Comparison of ENCODE assay signal across 3 fruit fly cellular contexts in the genomic region with DNA sequence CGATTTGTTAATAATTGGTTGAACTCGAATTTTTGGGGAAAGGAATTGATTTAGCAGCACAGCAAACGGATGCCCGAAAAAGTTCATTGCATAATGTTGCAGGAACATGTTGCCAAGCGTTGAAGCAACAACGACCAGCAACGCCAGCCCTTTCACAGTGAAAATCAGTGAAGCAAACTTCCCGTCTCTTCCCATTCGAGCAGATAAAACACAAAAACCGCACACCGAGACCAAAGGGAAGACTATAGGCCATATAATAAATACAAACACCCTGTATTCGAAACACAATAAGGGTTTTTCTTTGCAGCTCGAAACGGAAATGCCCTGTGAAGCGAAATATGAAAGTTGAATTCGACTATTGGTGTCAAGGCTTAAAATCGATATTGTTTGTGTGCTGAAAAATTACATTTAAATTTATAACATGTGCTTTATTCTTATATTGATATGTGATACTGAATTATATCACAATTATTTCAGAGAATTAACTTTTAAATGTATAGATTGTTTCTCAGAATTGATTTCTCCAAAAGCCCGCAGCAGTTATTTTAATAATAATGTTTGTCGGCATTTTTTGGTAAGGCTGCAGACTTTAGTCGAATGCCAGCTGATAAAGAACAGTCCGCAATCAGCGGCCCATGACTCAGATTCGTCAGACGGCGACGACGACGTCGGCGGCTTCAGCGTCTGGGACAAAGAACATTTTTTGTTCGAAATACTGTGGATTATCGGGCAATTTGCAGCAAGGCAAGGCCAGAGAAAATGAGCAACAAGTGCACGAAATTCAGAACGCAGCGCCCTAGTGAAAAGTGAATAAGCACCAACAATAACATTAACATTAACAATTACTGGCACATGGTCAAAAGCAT.
TF ChIP-seq lines count a peak whose summit lies in the region.

No protein-coding gene starts in this region.

- no peak for TF ChIP-seq CTCF in whole organism, embryonic (GFP tag; optimal IDR thresholded peaks at IDR 0.05; lab: Kevin White, UChicago)

TF ChIP-seq in whole organism, embryonic, 481 proteins besides CTCF, POLR2A, EP300 and RAD21 (continues in another document):
- no peak for TF ChIP-seq schlank (tag; optimal IDR thresholded peaks at IDR 0.05; lab: Kevin White, UChicago)
- peak; percentile 14; the same call in 1 of the 2 replicates for TF ChIP-seq Adf1 (GFP tag; IDR thresholded peaks at IDR 0.05; lab: Robert Waterston, UW)
- no peak for TF ChIP-seq h (optimal IDR thresholded peaks at IDR 0.05; lab: Kevin White, UChicago)
- TF ChIP-seq chn (GFP tag; optimal IDR thresholded peaks at IDR 0.05; lab: Kevin White, UChicago) = no peak
- TF ChIP-seq Hsf (GFP tag; optimal IDR thresholded peaks at IDR 0.05; lab: Kevin White, UChicago) = no peak
- no peak for TF ChIP-seq fd3F (GFP tag; optimal IDR thresholded peaks at IDR 0.05; lab: Kevin White, UChicago)
- TF ChIP-seq CG10979 (tag; optimal IDR thresholded peaks at IDR 0.05; lab: Kevin White, UChicago) = no peak
- TF ChIP-seq ems (GFP tag; optimal IDR thresholded peaks at IDR 0.05; lab: Kevin White, UChicago) = no peak
- TF ChIP-seq chinmo (GFP tag; IDR thresholded peaks at IDR 0.05; lab: Robert Waterston, UW; ENCODE audit: partially characterized antibody) = 0 out of 4 replicates have a peak, but pooled peaks have one; percentile 52
- no peak for TF ChIP-seq exex (tag; optimal IDR thresholded peaks at IDR 0.05; lab: Kevin White, UChicago)
- TF ChIP-seq phol (tag; optimal IDR thresholded peaks at IDR 0.05; lab: Kevin White, UChicago) = no peak
- TF ChIP-seq Trl (optimal IDR thresholded peaks at IDR 0.05; lab: Kevin White, UChicago) = no peak
- no peak for TF ChIP-seq Trl (GFP tag; optimal IDR thresholded peaks at IDR 0.05; lab: Kevin White, UChicago)
- TF ChIP-seq CG34224 (GFP tag; IDR thresholded peaks at IDR 0.05; lab: Robert Waterston, UW; ENCODE audit: partially characterized antibody) = 0 out of 3 replicates have a peak, but pooled peaks have one; percentile 20
- no peak for TF ChIP-seq bigmax (GFP tag; optimal IDR thresholded peaks at IDR 0.05; lab: Kevin White, UChicago)
- peak; percentile 78 for TF ChIP-seq sens (GFP tag; lab: Kevin White, UChicago)
- TF ChIP-seq CG34376 (GFP tag; optimal IDR thresholded peaks at IDR 0.05; lab: Kevin White, UChicago) = no peak
- no peak for TF ChIP-seq CG8478 (optimal IDR thresholded peaks at IDR 0.05; lab: Kevin White, UChicago)
- no peak for TF ChIP-seq her (GFP tag; optimal IDR thresholded peaks at IDR 0.05; lab: Kevin White, UChicago)
- no peak for TF ChIP-seq CG2116 (GFP tag; optimal IDR thresholded peaks at IDR 0.05; lab: Kevin White, UChicago)
- no peak for TF ChIP-seq zfh1 (GFP tag; IDR thresholded peaks at IDR 0.05; lab: Robert Waterston, UW)
- no peak for TF ChIP-seq NC2β (GFP tag; optimal IDR thresholded peaks at IDR 0.05; lab: Kevin White, UChicago)
- TF ChIP-seq B-H2 (GFP tag; optimal IDR thresholded peaks at IDR 0.05; lab: Kevin White, UChicago) = no peak
- no peak for TF ChIP-seq en (GFP tag; optimal IDR thresholded peaks at IDR 0.05; lab: Kevin White, UChicago)
- peak; percentile 51; the same call in 1 of the 2 replicates for TF ChIP-seq onecut (GFP tag; IDR thresholded peaks at IDR 0.05; lab: Robert Waterston, UW)
- TF ChIP-seq CG11085 (GFP tag; IDR thresholded peaks at IDR 0.05; lab: Robert Waterston, UW) = no peak
- TF ChIP-seq lbe (GFP tag; optimal IDR thresholded peaks at IDR 0.05; lab: Kevin White, UChicago) = no peak

TF ChIP-seq in whole organism, prepupa, 60 proteins besides CTCF, POLR2A, EP300 and RAD21:
- TF ChIP-seq CG16779 (tag; optimal IDR thresholded peaks at IDR 0.05; lab: Kevin White, UChicago) (no peak), Eip78C (GFP tag; lab: Kevin White, UChicago) (peak; percentile 65), Eip93F (GFP tag; optimal IDR thresholded peaks at IDR 0.05; lab: Kevin White, UChicago) (peak; percentile 69), Smox (GFP tag; optimal IDR thresholded peaks at IDR 0.05; lab: Kevin White, UChicago) (no peak), CG6808 (GFP tag; optimal IDR thresholded peaks at IDR 0.05; lab: Kevin White, UChicago) (no peak), eg (GFP tag; IDR thresholded peaks at IDR 0.05; lab: Robert Waterston, UW) (no peak), svp (GFP tag; lab: Kevin White, UChicago) (peak; percentile 43), CG8119 (GFP tag; IDR thresholded peaks at IDR 0.05; lab: Robert Waterston, UW) (no peak), CG34406 (GFP tag; optimal IDR thresholded peaks at IDR 0.05; lab: Kevin White, UChicago) (no peak), Sox14 (GFP tag; optimal IDR thresholded peaks at IDR 0.05; lab: Kevin White, UChicago) (peak; percentile 42)
TF ChIP-seq in whole organism, prepupa: peak in this region for 4.

TF ChIP-seq in whole organism, wandering third instar larva, 38 proteins besides CTCF, POLR2A, EP300 and RAD21:
- TF ChIP-seq CG32264 (GFP tag; optimal IDR thresholded peaks at IDR 0.05; lab: Kevin White, UChicago) (no peak), woc (GFP tag; optimal IDR thresholded peaks at IDR 0.05; lab: Kevin White, UChicago) (no peak), h (GFP tag; optimal IDR thresholded peaks at IDR 0.05; lab: Kevin White, UChicago) (peak; percentile 1), fru (GFP tag; optimal IDR thresholded peaks at IDR 0.05; lab: Kevin White, UChicago) (no peak), ey (GFP tag; optimal IDR thresholded peaks at IDR 0.05; lab: Kevin White, UChicago) (no peak), Rel (GFP tag; optimal IDR thresholded peaks at IDR 0.05; lab: Kevin White, UChicago) (no peak), Rel (tag; optimal IDR thresholded peaks at IDR 0.05; lab: Kevin White, UChicago) (peak; percentile 16), br (GFP tag; optimal IDR thresholded peaks at IDR 0.05; lab: Kevin White, UChicago) (no peak)
